Worm (Caenorhabditis elegans) whole organism, L4/young adult: ENCODE data around the gene M60.6.

Experiments
- W03F9.2 ChIP-seq: fragments of 150-350 bp; optimal IDR thresholded peaks from 2 replicates; lab custom pipeline; 2014; ENCODE audit warnings: missing biosample characterization, missing genetic modification characterization
- dao-5 ChIP-seq: sonication (generic microtip); optimal IDR thresholded peaks from 2 replicates; lab custom pipeline; 2016; ENCODE audit warnings: missing genotype, missing genetic modification characterization, moderate library complexity, missing compliant biosample characterization
- him-1 ChIP-seq: sonication (generic microtip); optimal IDR thresholded peaks from 2 replicates; lab custom pipeline; 2016; ENCODE audit warnings: missing genotype, missing genetic modification reagents, missing genetic modification characterization, missing compliant biosample characterization

DNA sequence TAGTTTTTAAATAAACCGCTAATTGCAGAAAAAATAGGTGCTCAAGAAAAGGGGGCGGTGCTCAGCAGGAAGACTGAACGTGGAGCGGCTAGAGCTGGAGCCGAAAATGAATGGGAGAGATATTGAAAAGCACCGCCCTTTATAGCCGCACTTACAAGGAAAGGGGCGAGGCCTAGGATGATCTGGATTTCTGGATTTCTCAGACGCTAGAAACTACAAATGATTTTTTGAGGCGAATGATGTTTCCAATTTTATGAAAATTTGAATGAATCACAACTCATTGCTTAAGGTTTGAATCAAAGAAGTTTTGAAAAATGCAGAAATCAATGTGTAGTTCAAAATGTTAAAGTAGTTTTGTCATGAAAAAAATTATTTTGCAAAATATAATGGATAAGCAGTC, 27.3 kb downstream of the M60.6 start, which contains the start of gene K02A6.2:
- no peak for TF ChIP-seq dao-5 (tag; lab: Kevin White, UChicago)
- no peak for TF ChIP-seq W03F9.2
- no peak for TF ChIP-seq him-1
